Fruit fly (Drosophila melanogaster): ENCODE results near the gene Vps33B.

Gene Vps33B

DNA sequence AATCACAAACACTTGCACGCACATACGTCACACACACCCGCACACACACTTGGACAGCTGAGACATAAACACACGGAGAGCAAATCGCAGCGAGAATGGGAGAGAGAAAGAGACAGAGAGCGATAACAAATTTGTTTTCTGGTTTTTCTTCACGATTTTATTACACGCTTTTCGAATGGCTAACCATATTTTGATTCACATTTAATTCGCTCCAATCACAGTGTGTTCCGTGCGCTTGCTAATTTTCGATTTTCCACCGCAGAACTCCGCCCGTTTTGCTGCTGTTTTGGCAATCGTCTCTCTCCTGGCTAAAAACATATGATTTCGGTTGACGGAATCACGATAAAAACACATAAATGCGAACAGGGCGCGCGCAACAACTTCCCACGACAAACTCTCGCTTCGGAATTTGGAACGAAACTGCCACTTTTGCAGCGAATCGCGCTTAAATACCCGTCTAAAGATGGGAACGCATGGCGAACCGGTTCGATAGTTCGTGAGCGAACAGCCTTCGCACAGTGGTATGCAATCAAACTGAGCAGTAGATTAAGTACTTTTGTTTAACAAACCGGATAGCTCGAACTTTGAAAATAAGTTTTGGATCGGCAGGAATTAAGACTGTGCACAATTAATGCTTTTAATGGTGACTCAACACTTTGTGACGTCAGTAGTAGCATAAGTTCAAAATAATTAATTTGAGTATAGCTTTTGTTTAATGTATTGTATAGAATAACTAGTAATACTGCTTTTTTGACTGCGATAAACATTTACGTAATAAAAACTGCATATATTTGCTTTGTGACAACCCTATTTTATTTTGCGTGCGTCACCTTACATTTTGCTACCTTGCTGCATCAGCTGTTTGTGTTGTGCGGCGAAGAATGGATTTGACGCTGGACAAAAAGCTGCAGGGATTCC is at the start of gene Vps33B, which contains the start of gene Fur1 (continued):
- TF ChIP-seq E2f1 (GFP tag; IDR thresholded peaks at IDR 0.05): peak; percentile 95
- TF ChIP-seq CG14710 (tag; optimal IDR thresholded peaks at IDR 0.05): peak; percentile 97
- peak; percentile 62 for TF ChIP-seq pfk (GFP tag; optimal IDR thresholded peaks at IDR 0.05)
- TF ChIP-seq Bgb (GFP tag; IDR thresholded peaks at IDR 0.05; ENCODE audit: partially characterized antibody): peak; percentile 90
- peak; percentile 97 for TF ChIP-seq CG18599 (GFP tag; optimal IDR thresholded peaks at IDR 0.05)
- TF ChIP-seq CG31365 (tag; optimal IDR thresholded peaks at IDR 0.05): peak; percentile 77
- TF ChIP-seq abd-A (tag; optimal IDR thresholded peaks at IDR 0.05): peak; percentile 91
- TF ChIP-seq CG12942 (GFP tag; optimal IDR thresholded peaks at IDR 0.05): peak; percentile 98
- TF ChIP-seq CG10565 (GFP tag; optimal IDR thresholded peaks at IDR 0.05): peak; percentile 92
- TF ChIP-seq sqz (GFP tag; optimal IDR thresholded peaks at IDR 0.05): peak; percentile 93
- TF ChIP-seq fru (optimal IDR thresholded peaks at IDR 0.05): no peak
- peak; percentile 61 for TF ChIP-seq CG9797 (GFP tag; optimal IDR thresholded peaks at IDR 0.05)
- peak; percentile 91; the same call in 1 of the 2 replicates for TF ChIP-seq ttk (GFP tag; IDR thresholded peaks at IDR 0.05)
- peak; percentile 98 for TF ChIP-seq CG17829 (tag; optimal IDR thresholded peaks at IDR 0.05)
- TF ChIP-seq CG4707 (GFP tag; optimal IDR thresholded peaks at IDR 0.05): peak; percentile 84
- TF ChIP-seq CG8924 (tag; optimal IDR thresholded peaks at IDR 0.05): peak; percentile 97
- peak; percentile 100 for TF ChIP-seq Med (GFP tag)
- peak; percentile 94 for TF ChIP-seq Lhr (GFP tag; optimal IDR thresholded peaks at IDR 0.05)
- peak; percentile 97 for TF ChIP-seq CG4617 (GFP tag; optimal IDR thresholded peaks at IDR 0.05; ENCODE audit: borderline replicate concordance)
- TF ChIP-seq B-H1 (GFP tag; IDR thresholded peaks at IDR 0.05): peak; percentile 92
- peak; percentile 96 for TF ChIP-seq CG3281 (GFP tag; optimal IDR thresholded peaks at IDR 0.05)
- peak; percentile 97 for TF ChIP-seq lab (GFP tag; optimal IDR thresholded peaks at IDR 0.05)
- no peak for TF ChIP-seq usp (GFP tag; optimal IDR thresholded peaks at IDR 0.05)
- TF ChIP-seq CG11456 (GFP tag; IDR thresholded peaks at IDR 0.05): peak; percentile 93; the same call in 2 of the 3 replicates
- TF ChIP-seq MTF-1 (GFP tag; optimal IDR thresholded peaks at IDR 0.05; ENCODE audit: borderline replicate concordance): peak; percentile 83
- peak; percentile 91 for TF ChIP-seq CG13894 (tag; optimal IDR thresholded peaks at IDR 0.05)
- peak; percentile 86 for TF ChIP-seq CG10431 (GFP tag; optimal IDR thresholded peaks at IDR 0.05)
- TF ChIP-seq CG13424 (tag; optimal IDR thresholded peaks at IDR 0.05): peak; percentile 98
- peak; percentile 96 for TF ChIP-seq CG31388 (GFP tag; optimal IDR thresholded peaks at IDR 0.05)
- TF ChIP-seq fd96Cb (tag; optimal IDR thresholded peaks at IDR 0.05): peak; percentile 96
- peak in 1 of 2 experiments; percentile 90 for TF ChIP-seq Eip74EF (GFP tag; optimal IDR thresholded peaks at IDR 0.05)
- TF ChIP-seq Ptx1 (GFP tag; IDR thresholded peaks at IDR 0.05): peak; percentile 96
- peak; percentile 98 for TF ChIP-seq CG8944 (GFP tag; optimal IDR thresholded peaks at IDR 0.05)
- TF ChIP-seq CG3407 (GFP tag; optimal IDR thresholded peaks at IDR 0.05): peak; percentile 92
- TF ChIP-seq ewg (GFP tag; optimal IDR thresholded peaks at IDR 0.05): peak; percentile 94
- peak; percentile 89 for TF ChIP-seq jigr1 (GFP tag; IDR thresholded peaks at IDR 0.05)
- TF ChIP-seq schlank (tag; optimal IDR thresholded peaks at IDR 0.05): peak; percentile 89
- peak; percentile 81 for TF ChIP-seq CG1024 (GFP tag; IDR thresholded peaks at IDR 0.05)
- peak; percentile 88 for TF ChIP-seq CG6813 (GFP tag; optimal IDR thresholded peaks at IDR 0.05)
- peak in 1 of 2 experiments; percentile 99 for TF ChIP-seq eve (GFP tag; optimal IDR thresholded peaks at IDR 0.05)
- TF ChIP-seq CG10462 (GFP tag; optimal IDR thresholded peaks at IDR 0.05): peak; percentile 97
- peak; percentile 90 for TF ChIP-seq CG6765 (GFP tag; optimal IDR thresholded peaks at IDR 0.05)
- TF ChIP-seq ATbp (GFP tag; optimal IDR thresholded peaks at IDR 0.05): peak; percentile 92
- TF ChIP-seq Stat92E (GFP tag; optimal IDR thresholded peaks at IDR 0.05): peak in 1 of 3 experiments; percentile 75
- TF ChIP-seq Bteb2 (GFP tag; optimal IDR thresholded peaks at IDR 0.05): peak; percentile 98
- TF ChIP-seq wdn (GFP tag; IDR thresholded peaks at IDR 0.05): peak; percentile 90
- peak; percentile 93 for TF ChIP-seq CG3847 (GFP tag; IDR thresholded peaks at IDR 0.05)
